Worm (Caenorhabditis elegans): ENCODE data around the gene F55C5.17.

DNA sequence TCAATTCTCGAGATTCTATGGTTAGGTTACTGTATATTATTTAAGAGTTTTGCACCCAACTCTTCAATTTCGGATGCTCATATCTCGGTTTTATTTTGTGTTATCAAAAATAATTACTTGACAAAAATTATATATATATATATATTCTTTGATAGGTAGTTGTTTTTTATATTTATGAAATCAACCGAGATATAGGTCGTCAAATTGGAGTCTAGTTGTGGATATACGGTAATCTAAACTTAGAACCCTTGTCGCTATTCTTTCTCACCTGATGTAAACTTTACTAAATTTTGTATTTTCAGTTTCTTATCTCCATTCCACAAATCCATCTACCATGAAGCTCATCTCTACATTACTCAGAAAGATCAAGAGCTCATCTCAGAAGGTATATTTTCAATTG lies 19.2 kb upstream of the F55C5.17 start, which contains the start of gene F55C5.10:
- no peak for TF ChIP-seq unc-62 (GFP tag; optimal IDR thresholded peaks at IDR 0.05)
- TF ChIP-seq nhr-77 (tag; optimal IDR thresholded peaks at IDR 0.05): no peak
- TF ChIP-seq ceh-82 (tag; optimal IDR thresholded peaks at IDR 0.05): no peak
- TF ChIP-seq R02D3.7 (tag; optimal IDR thresholded peaks at IDR 0.05): no peak
- no peak for TF ChIP-seq skn-1 (tag; optimal IDR thresholded peaks at IDR 0.05)
- no peak for TF ChIP-seq nhr-6 (tag; optimal IDR thresholded peaks at IDR 0.05)
- TF ChIP-seq lin-39 (tag; optimal IDR thresholded peaks at IDR 0.05): no peak
- no peak for TF ChIP-seq mab-5 (tag; optimal IDR thresholded peaks at IDR 0.05)
- TF ChIP-seq mdl-1 (tag; optimal IDR thresholded peaks at IDR 0.05): no peak
- no peak for TF ChIP-seq nhr-10 (tag; optimal IDR thresholded peaks at IDR 0.05)
- TF ChIP-seq fos-1 (tag; optimal IDR thresholded peaks at IDR 0.05): no peak
- TF ChIP-seq ama-1 (optimal IDR thresholded peaks at IDR 0.05): no peak
- TF ChIP-seq elt-1 (tag; optimal IDR thresholded peaks at IDR 0.05): no peak

All from whole organism, L2 larva.